Worm (Caenorhabditis elegans) whole organism, late embryonic: ENCODE measurements around the gene mtm-5.

Experiments used
- K09A11.1 ChIP-seq: sonication (generic microtip); optimal IDR thresholded peaks from 2 replicates; lab custom pipeline; 2017; ENCODE audit warnings: antibody characterized with exemption, mild to moderate bottlenecking, missing genetic modification characterization, missing compliant biosample characterization; ENCODE audit not compliant: insufficient read depth
- ceh-14 ChIP-seq: sonication (generic microtip); optimal IDR thresholded peaks from 2 replicates; lab custom pipeline; 2016; ENCODE audit warnings: missing genotype, missing genetic modification characterization, missing compliant biosample characterization
- ceh-18 ChIP-seq: sonication (generic microtip); optimal IDR thresholded peaks from 2 replicates; lab custom pipeline; 2016; ENCODE audit warnings: missing genetic modification characterization, missing compliant biosample characterization
- ceh-19 ChIP-seq: fragments of 200-800 bp; sonication (Bioruptor generic); optimal IDR thresholded peaks from 2 replicates; lab custom pipeline; 2018; ENCODE audit warnings: mild to moderate bottlenecking, missing genetic modification characterization, missing compliant biosample characterization
- ceh-2 ChIP-seq: sonication (generic microtip); optimal IDR thresholded peaks from 2 replicates; lab custom pipeline; 2016; ENCODE audit warnings: missing genotype, missing genetic modification characterization, missing compliant biosample characterization
- ceh-22 ChIP-seq: sonication (generic microtip); optimal IDR thresholded peaks from 2 replicates; lab custom pipeline; 2017; ENCODE audit warnings: missing biosample characterization, missing genetic modification characterization
- ceh-24 ChIP-seq: sonication (generic microtip); optimal IDR thresholded peaks from 2 replicates; lab custom pipeline; 2016; ENCODE audit warnings: mild to moderate bottlenecking, missing genetic modification characterization, missing compliant biosample characterization
- ceh-45 ChIP-seq: fragments of 200-800 bp; sonication (Bioruptor generic); IDR thresholded peaks from 2 replicates; pipeline ENCODE4 v1.3.6; 2022; ENCODE audit warnings: missing genetic modification reagents, missing genetic modification characterization, missing compliant biosample characterization
- ceh-48 ChIP-seq: sonication (generic microtip); optimal IDR thresholded peaks from 2 replicates; lab custom pipeline; 2016; ENCODE audit warnings: missing genetic modification characterization, inconsistent platforms, missing compliant biosample characterization
- ceh-6 ChIP-seq: fragments of 200-800 bp; sonication (Bioruptor generic); optimal IDR thresholded peaks from 2 replicates; lab custom pipeline; 2018; ENCODE audit warnings: mild to moderate bottlenecking, missing genetic modification characterization, missing compliant biosample characterization
- ceh-9 ChIP-seq: sonication (generic microtip); optimal IDR thresholded peaks from 2 replicates; lab custom pipeline; 2016; ENCODE audit warnings: mild to moderate bottlenecking, missing genetic modification characterization, inconsistent platforms, missing compliant biosample characterization
- che-1 ChIP-seq: sonication (generic microtip); optimal IDR thresholded peaks from 2 replicates; lab custom pipeline; 2016; ENCODE audit warnings: mild to moderate bottlenecking, missing genetic modification characterization, missing compliant biosample characterization
- elt-2 ChIP-seq: sonication (generic microtip); optimal IDR thresholded peaks from 2 replicates; lab custom pipeline; 2016; ENCODE audit warnings: missing genetic modification reagents, missing genetic modification characterization, missing compliant biosample characterization
- eyg-1 ChIP-seq: sonication (generic microtip); optimal IDR thresholded peaks from 2 replicates; lab custom pipeline; 2016; ENCODE audit warnings: missing genotype, missing genetic modification characterization, missing compliant biosample characterization
- fkh-6 ChIP-seq: sonication (generic microtip); optimal IDR thresholded peaks from 2 replicates; lab custom pipeline; 2016; ENCODE audit warnings: missing genetic modification characterization, missing compliant biosample characterization
- gmeb-2 ChIP-seq: sonication (generic microtip); optimal IDR thresholded peaks from 2 replicates; lab custom pipeline; 2016; ENCODE audit warnings: missing genetic modification characterization, inconsistent platforms, missing compliant biosample characterization
- hlh-13 ChIP-seq: fragments of 200-800 bp; sonication (Bioruptor generic); optimal IDR thresholded peaks from 2 replicates; lab custom pipeline; 2018; ENCODE audit warnings: mild to moderate bottlenecking, missing genetic modification characterization, missing compliant biosample characterization
- hlh-15 ChIP-seq: sonication (generic microtip); optimal IDR thresholded peaks from 2 replicates; lab custom pipeline; 2016; ENCODE audit warnings: missing genetic modification characterization, missing compliant biosample characterization
- hlh-30 ChIP-seq: sonication (generic microtip); optimal IDR thresholded peaks from 2 replicates; lab custom pipeline; 2017; ENCODE audit warnings: antibody characterized with exemption, missing genetic modification characterization, missing compliant biosample characterization; ENCODE audit not compliant: insufficient read depth
- hlh-6 ChIP-seq: sonication (generic microtip); optimal IDR thresholded peaks from 2 replicates; lab custom pipeline; 2016; ENCODE audit warnings: missing genotype, missing genetic modification characterization, missing compliant biosample characterization
- lim-6 ChIP-seq: sonication (generic microtip); optimal IDR thresholded peaks from 2 replicates; lab custom pipeline; 2016; ENCODE audit warnings: missing genetic modification characterization, missing compliant biosample characterization
- lin-11 ChIP-seq: fragments of 200-800 bp; sonication (Bioruptor generic); optimal IDR thresholded peaks from 2 replicates; lab custom pipeline; 2018; ENCODE audit warnings: mild to moderate bottlenecking, missing genetic modification characterization, missing compliant biosample characterization
- madf-2 ChIP-seq: sonication (generic microtip); optimal IDR thresholded peaks from 2 replicates; lab custom pipeline; 2017; ENCODE audit warnings: missing genetic modification characterization, missing compliant biosample characterization
- mec-3 ChIP-seq: sonication (generic microtip); optimal IDR thresholded peaks from 2 replicates; lab custom pipeline; 2016; ENCODE audit warnings: borderline replicate concordance, missing genetic modification characterization, missing compliant biosample characterization
- nfya-1 ChIP-seq: sonication (generic microtip); optimal IDR thresholded peaks from 2 replicates; lab custom pipeline; 2017; ENCODE audit warnings: missing genetic modification characterization, mild to moderate bottlenecking, missing compliant biosample characterization, antibody characterized with exemption, moderate library complexity
- nhr-11 ChIP-seq: fragments of 150-350 bp; optimal IDR thresholded peaks from 2 replicates; lab custom pipeline; 2014; ENCODE audit warnings: missing biosample characterization, missing genetic modification characterization
- nhr-232 ChIP-seq: sonication (generic microtip); optimal IDR thresholded peaks from 2 replicates; lab custom pipeline; 2016; ENCODE audit warnings: missing genetic modification characterization, missing compliant biosample characterization
- npax-4 ChIP-seq: sonication (generic microtip); optimal IDR thresholded peaks from 2 replicates; lab custom pipeline; 2016; ENCODE audit warnings: missing genetic modification characterization, missing compliant biosample characterization
- odd-2 ChIP-seq: sonication (generic microtip); optimal IDR thresholded peaks from 2 replicates; lab custom pipeline; 2017; ENCODE audit warnings: antibody characterized with exemption, mild to moderate bottlenecking, missing genetic modification characterization, missing compliant biosample characterization
- pag-3 ChIP-seq: sonication (generic microtip); optimal IDR thresholded peaks from 2 replicates; lab custom pipeline; 2016; ENCODE audit warnings: missing compliant biosample characterization, missing genetic modification characterization, borderline replicate concordance
- pha-4 ChIP-seq: fragments of 150-350 bp; optimal IDR thresholded peaks from 2 replicates; lab custom pipeline; 2018; ENCODE audit warnings: missing biosample characterization, missing genetic modification reagents, missing genetic modification characterization
- ref-2 ChIP-seq: sonication (generic microtip); optimal IDR thresholded peaks from 2 replicates; lab custom pipeline; 2016; ENCODE audit warnings: missing genetic modification characterization, missing compliant biosample characterization
- rnt-1 ChIP-seq: sonication (generic microtip); optimal IDR thresholded peaks from 2 replicates; lab custom pipeline; 2016; ENCODE audit warnings: missing genetic modification characterization, missing compliant biosample characterization
- sdc-2 ChIP-seq: sonication (generic microtip); optimal IDR thresholded peaks from 2 replicates; lab custom pipeline; 2016; ENCODE audit warnings: missing genotype, missing genetic modification characterization, missing compliant biosample characterization
- sox-2 ChIP-seq: fragments of 200-800 bp; sonication (Bioruptor generic); IDR thresholded peaks from 2 replicates; pipeline ENCODE4 v1.3.6; 2022; ENCODE audit warnings: missing genetic modification reagents, missing genetic modification characterization, missing compliant biosample characterization
- sox-4 ChIP-seq: sonication (generic microtip); optimal IDR thresholded peaks from 2 replicates; lab custom pipeline; 2017; ENCODE audit warnings: mild to moderate bottlenecking, missing genetic modification characterization, inconsistent platforms, missing compliant biosample characterization
- syd-9 ChIP-seq: sonication (generic microtip); optimal IDR thresholded peaks from 2 replicates; lab custom pipeline; 2016; ENCODE audit warnings: mild to moderate bottlenecking, missing genetic modification characterization, moderate library complexity, missing compliant biosample characterization
- tbx-7 ChIP-seq: sonication (generic microtip); optimal IDR thresholded peaks from 2 replicates; lab custom pipeline; 2016; ENCODE audit warnings: missing genotype, missing genetic modification characterization, missing compliant biosample characterization
- ttx-3 ChIP-seq: sonication (generic microtip); optimal IDR thresholded peaks from 2 replicates; lab custom pipeline; 2016; ENCODE audit warnings: missing genetic modification reagents, missing genetic modification characterization, missing compliant biosample characterization
- unc-3 ChIP-seq, 2 experiments: fragments of 200-800 bp in 1 of 2; sonication (Bioruptor generic) in 1 of 2; sonication (generic microtip) in 1 of 2; conservative IDR thresholded peaks in 1 of 2; optimal IDR thresholded peaks in 1 of 2; 2 replicates each; pipeline versions ENCODE4 v1.3.6 to Lab custom; 2016 to 2022; ENCODE audit warnings: missing compliant biosample characterization in 2 of 2, missing genetic modification characterization in 2 of 2, missing genetic modification reagents in 1 of 2
- unc-42 ChIP-seq: sonication (generic microtip); optimal IDR thresholded peaks from 2 replicates; lab custom pipeline; 2016; ENCODE audit warnings: missing genotype, missing genetic modification characterization, missing compliant biosample characterization
- ztf-16 ChIP-seq: sonication (generic microtip); optimal IDR thresholded peaks from 2 replicates; lab custom pipeline; 2017; ENCODE audit warnings: missing genetic modification characterization, missing compliant biosample characterization

Gene mtm-5

DNA sequence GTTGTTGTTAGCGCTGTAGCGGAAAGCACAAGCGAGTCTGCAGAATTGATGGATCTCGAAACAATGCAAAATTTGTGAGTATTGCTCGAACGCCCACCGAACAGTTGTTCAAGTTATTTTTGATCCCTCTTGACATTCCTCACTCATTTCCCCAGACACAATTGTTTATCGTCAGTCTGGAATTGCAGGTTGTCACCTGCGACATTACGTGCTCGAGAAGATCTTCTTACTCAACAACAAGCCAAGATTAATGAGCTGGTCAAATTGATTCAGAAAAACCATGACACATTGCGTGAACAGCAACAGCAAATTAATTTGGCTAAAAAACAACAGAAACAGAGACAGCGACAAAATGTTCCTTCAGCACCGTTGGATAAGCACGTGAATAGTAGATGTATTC, 41.3 kb downstream of the mtm-5 start:
- TF ChIP-seq npax-4 (no peak), syd-9 (tag; lab: Kevin White, UChicago) (no peak), ceh-19 (GFP tag; lab: Kevin White, UChicago) (no peak), pag-3 (tag; lab: Kevin White, UChicago) (no peak), ref-2 (tag; lab: Kevin White, UChicago) (no peak), lin-11 (no peak), odd-2 (tag; lab: Kevin White, UChicago) (no peak), hlh-6 (no peak), gmeb-2 (tag; lab: Kevin White, UChicago) (no peak)

DNA sequence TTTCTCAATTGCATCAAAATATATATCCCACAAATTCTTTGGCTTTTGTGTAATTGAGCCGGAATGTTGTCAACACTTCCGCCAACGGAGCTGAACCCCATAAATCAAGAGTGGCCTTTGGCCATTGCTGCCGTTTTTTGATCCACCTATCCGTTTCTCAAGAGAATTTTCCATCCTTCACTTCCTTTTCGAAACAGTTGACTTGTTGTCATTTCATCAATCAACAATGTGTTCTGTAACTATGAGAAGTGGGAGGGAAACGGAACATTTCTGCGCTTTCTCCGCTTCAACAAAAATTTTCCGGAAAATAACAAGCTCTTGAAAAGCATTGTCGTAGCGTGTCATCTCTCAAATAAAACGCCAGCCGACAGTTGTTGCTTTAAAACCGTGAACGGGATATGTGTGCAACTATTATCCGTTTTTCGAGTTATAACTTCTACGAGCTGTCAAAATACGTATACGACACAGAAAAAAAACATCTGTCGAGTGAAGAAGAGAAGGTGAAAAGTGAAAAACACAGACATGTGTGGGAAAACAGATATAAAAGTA, 43.3 kb downstream of the mtm-5 start:
- TF ChIP-seq K09A11.1 (tag; lab: Kevin White, UChicago) (no peak), ceh-22 (tag; lab: Kevin White, UChicago) (no peak), ceh-6 (no peak), unc-3 (GFP tag; conservative IDR thresholded peaks at IDR 0.05; lab: Robert Waterston, UW) (no peak), unc-3 (tag; optimal IDR thresholded peaks at IDR 0.05; lab: Kevin White, UChicago) (no peak), ztf-16 (tag; lab: Kevin White, UChicago) (no peak), unc-42 (tag; lab: Kevin White, UChicago) (no peak), eyg-1 (no peak), lim-6 (no peak), ceh-18 (tag; lab: Kevin White, UChicago) (no peak), fkh-6 (tag; lab: Kevin White, UChicago) (no peak), ceh-9 (tag; lab: Kevin White, UChicago) (no peak), rnt-1 (tag; lab: Kevin White, UChicago) (no peak), hlh-13 (no peak), tbx-7 (tag; lab: Kevin White, UChicago) (no peak), ttx-3 (tag; lab: Kevin White, UChicago) (no peak)
- TF ChIP-seq, all 69 proteins: peak for 0

DNA sequence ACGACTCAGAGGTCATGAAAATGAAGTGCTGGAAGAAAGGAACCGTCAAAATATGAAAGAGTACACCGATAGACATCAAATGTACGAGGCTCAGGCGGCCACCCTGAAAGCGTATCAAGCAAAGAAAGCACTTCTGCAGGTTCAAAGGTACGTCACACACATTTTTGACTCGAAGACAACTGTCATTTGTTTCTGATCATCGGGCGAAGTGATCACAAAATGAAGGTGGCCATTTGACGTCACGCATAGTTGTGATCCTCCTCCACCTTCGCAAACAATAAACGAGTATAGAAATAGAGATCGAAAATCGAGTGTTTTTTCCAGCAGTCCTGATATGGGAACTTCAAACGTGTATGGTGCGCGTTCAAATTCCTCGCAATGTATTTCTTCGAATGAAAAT, 44.0 kb downstream of the mtm-5 start:
- TF ChIP-seq ceh-48 (tag; lab: Kevin White, UChicago) (no peak), unc-42 (tag; lab: Kevin White, UChicago) (no peak), hlh-6 (no peak), nhr-232 (tag; lab: Kevin White, UChicago) (no peak), npax-4 (no peak), sox-2 (GFP tag; lab: Robert Waterston, UW) (no peak), ceh-14 (tag; lab: Kevin White, UChicago) (no peak), ceh-45 (GFP tag; lab: Robert Waterston, UW) (no peak), elt-2 (tag; lab: Kevin White, UChicago) (no peak), ref-2 (tag; lab: Kevin White, UChicago) (no peak), nhr-11 (no peak), rnt-1 (tag; lab: Kevin White, UChicago) (no peak), ceh-2 (no peak), ttx-3 (tag; lab: Kevin White, UChicago) (no peak), hlh-15 (tag; lab: Kevin White, UChicago) (no peak), hlh-30 (tag; lab: Kevin White, UChicago) (no peak), nfya-1 (tag; lab: Kevin White, UChicago) (no peak), fkh-6 (tag; lab: Kevin White, UChicago) (no peak)

DNA sequence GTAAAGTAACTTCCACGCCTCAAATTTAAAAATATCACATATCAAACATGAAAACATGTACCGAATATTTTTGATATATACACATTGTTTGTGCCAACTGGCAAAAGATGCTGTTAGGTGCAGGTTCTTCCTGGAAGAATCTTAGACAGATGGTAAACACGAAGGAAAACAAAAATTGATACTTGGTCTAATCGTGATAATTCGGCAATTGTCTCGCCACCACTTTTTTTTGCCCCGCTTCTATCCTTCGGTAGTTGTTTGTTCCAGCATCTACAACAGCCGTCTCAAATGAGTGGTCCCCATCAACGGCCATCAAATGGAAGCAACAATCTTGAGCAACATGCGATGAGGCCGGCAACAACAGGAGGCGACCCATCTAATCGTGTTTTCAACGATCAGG, 45.8 kb downstream of the mtm-5 start:
- TF ChIP-seq lin-11 (no peak), nhr-11 (no peak), syd-9 (tag; lab: Kevin White, UChicago) (no peak), ceh-24 (tag; lab: Kevin White, UChicago) (no peak), mec-3 (tag; lab: Kevin White, UChicago) (no peak), sox-4 (tag; lab: Kevin White, UChicago) (no peak), pha-4 (no peak), sdc-2 (no peak), madf-2 (tag; lab: Kevin White, UChicago) (no peak), che-1 (tag; lab: Kevin White, UChicago) (no peak)
